Worm (Caenorhabditis elegans): ENCODE measurements around the gene srx-80.

ce11 chrV:11600800-11601199 lies 7.3 kb downstream of the srx-80 start, which contains the start of gene F35B12.9:
- no peak for TF ChIP-seq nhr-71 (tag; optimal IDR thresholded peaks at IDR 0.05)
- TF ChIP-seq ztf-11 (tag; optimal IDR thresholded peaks at IDR 0.05): no peak
- no peak for TF ChIP-seq C16A3.4 (tag; optimal IDR thresholded peaks at IDR 0.05)
- no peak for TF ChIP-seq nhr-11 (tag; optimal IDR thresholded peaks at IDR 0.05)
- no peak for TF ChIP-seq nhr-12 (tag; optimal IDR thresholded peaks at IDR 0.05)
- no peak for TF ChIP-seq aly-2 (tag; optimal IDR thresholded peaks at IDR 0.05)
